Fruit fly (Drosophila melanogaster) whole organism, embryonic: ENCODE measurements around the gene CG13252.
A peak's percentile ranks its signal among the peaks of the same experiment; 100 is the strongest.

Experiments
- Antp ChIP-seq: fragments of 200-800 bp; sonication (Bioruptor generic); optimal IDR thresholded peaks from 3 replicates; lab custom pipeline; 2016; ENCODE audit warnings: missing biosample characterization, missing genetic modification characterization
- BEAF-32 ChIP-seq: fragments of 200-800 bp; sonication (Bioruptor generic); optimal IDR thresholded peaks from 3 replicates; lab custom pipeline; 2017; ENCODE audit warnings: missing biosample characterization, missing genetic modification characterization, mild to moderate bottlenecking, moderate library complexity, missing genetic modification reagents
- CG1024 ChIP-seq: fragments of 200-800 bp; sonication (Bioruptor generic); IDR thresholded peaks from 2 replicates; pipeline ENCODE4 v1.3.6; 2022; ENCODE audit warnings: missing biosample characterization, missing genetic modification characterization
- CG10959 ChIP-seq: fragments of 200-800 bp; sonication (Bioruptor generic); IDR thresholded peaks from 2 replicates; pipeline ENCODE4 v1.3.6; 2022; ENCODE audit warnings: missing biosample characterization, missing genetic modification characterization
- CG10979 ChIP-seq: fragments of 200-800 bp; sonication (Bioruptor generic); optimal IDR thresholded peaks from 2 replicates; lab custom pipeline; 2018; ENCODE audit warnings: missing biosample characterization, mild to moderate bottlenecking, missing genetic modification characterization, moderate library complexity
- CG11093 ChIP-seq: fragments of 200-800 bp; sonication (Bioruptor generic); IDR thresholded peaks from 3 replicates; pipeline ENCODE4 v1.3.6; 2022; ENCODE audit warnings: missing biosample characterization, missing genetic modification characterization
- CG11456 ChIP-seq: fragments of 200-800 bp; sonication (Bioruptor generic); IDR thresholded peaks from 3 replicates; pipeline ENCODE4 v1.3.6; 2022; ENCODE audit warnings: missing biosample characterization, missing genetic modification characterization
- CG12155 ChIP-seq: fragments of 200-800 bp; sonication (Bioruptor generic); optimal IDR thresholded peaks from 3 replicates; lab custom pipeline; 2016; ENCODE audit warnings: missing biosample characterization, missing genetic modification characterization
- CG14965 ChIP-seq: fragments of 200-800 bp; sonication (Bioruptor generic); optimal IDR thresholded peaks from 2 replicates; lab custom pipeline; 2016; ENCODE audit warnings: missing biosample characterization, missing genetic modification characterization, borderline replicate concordance
- CG1529 ChIP-seq: fragments of 200-800 bp; sonication (Bioruptor generic); optimal IDR thresholded peaks from 3 replicates; lab custom pipeline; 2018; ENCODE audit warnings: missing biosample characterization, missing genetic modification characterization
- CG16815 ChIP-seq: fragments of 200-800 bp; sonication (Bioruptor generic); optimal IDR thresholded peaks from 3 replicates; lab custom pipeline; 2017; ENCODE audit warnings: missing biosample characterization, mild to moderate bottlenecking, missing genetic modification characterization
- CG17385 ChIP-seq: fragments of 200-800 bp; sonication (Bioruptor generic); optimal IDR thresholded peaks from 3 replicates; lab custom pipeline; 2018; ENCODE audit warnings: missing biosample characterization, mild to moderate bottlenecking, missing genetic modification characterization
- CG2889 ChIP-seq: fragments of 200-800 bp; sonication (Bioruptor generic); IDR thresholded peaks from 3 replicates; pipeline ENCODE4 v1.3.6; 2022; ENCODE audit warnings: missing biosample characterization, missing genetic modification characterization
- CG32532 ChIP-seq: fragments of 200-800 bp; sonication (Bioruptor generic); IDR thresholded peaks from 2 replicates; pipeline ENCODE4 v1.3.6; 2022; ENCODE audit warnings: missing biosample characterization, missing genetic modification characterization
- CG4424 ChIP-seq: fragments of 200-800 bp; sonication (Bioruptor generic); optimal IDR thresholded peaks from 3 replicates; lab custom pipeline; 2016; ENCODE audit warnings: missing biosample characterization, missing genetic modification characterization
- CG4707 ChIP-seq: fragments of 200-800 bp; sonication (Bioruptor generic); optimal IDR thresholded peaks from 2 replicates; lab custom pipeline; 2018; ENCODE audit warnings: missing biosample characterization, mild to moderate bottlenecking, missing genetic modification characterization, moderate library complexity
- CG4854 ChIP-seq: fragments of 200-800 bp; sonication (Bioruptor generic); optimal IDR thresholded peaks from 2 replicates; lab custom pipeline; 2016; ENCODE audit warnings: missing biosample characterization, missing genetic modification characterization, inconsistent platforms
- CG6689 ChIP-seq: fragments of 200-800 bp; sonication (Bioruptor generic); IDR thresholded peaks from 2 replicates; pipeline ENCODE4 v1.3.6; 2022; ENCODE audit warnings: missing biosample characterization, missing genetic modification characterization
- CG8290 ChIP-seq, 3 experiments: fragments of 200-800 bp; sonication (Bioruptor generic); optimal IDR thresholded peaks; 2 replicates each; lab custom pipeline; 2016 to 2019; ENCODE audit warnings: missing biosample characterization in 3 of 3, missing genetic modification characterization in 3 of 3, mild to moderate bottlenecking in 2 of 3, moderate library complexity in 1 of 3
- CG9727 ChIP-seq: fragments of 200-800 bp; sonication (Bioruptor generic); optimal IDR thresholded peaks from 3 replicates; lab custom pipeline; 2017; ENCODE audit warnings: missing biosample characterization, mild to moderate bottlenecking, missing genetic modification characterization
- CTCF ChIP-seq: fragments of 200-800 bp; sonication (Bioruptor generic); optimal IDR thresholded peaks from 2 replicates; lab custom pipeline; 2017; ENCODE audit warnings: missing biosample characterization, mild to moderate bottlenecking, missing genetic modification characterization, moderate library complexity
- Drgx ChIP-seq: fragments of 200-800 bp; sonication (Bioruptor generic); IDR thresholded peaks from 2 replicates; pipeline ENCODE4 v1.3.6; 2022; ENCODE audit warnings: missing biosample characterization, missing genetic modification characterization
- Fer1 ChIP-seq: fragments of 200-800 bp; sonication (Bioruptor generic); optimal IDR thresholded peaks from 2 replicates; lab custom pipeline; 2017; ENCODE audit warnings: missing biosample characterization, mild to moderate bottlenecking, missing genetic modification characterization
- GATAe ChIP-seq: fragments of 200-800 bp; sonication (Bioruptor generic); conservative IDR thresholded peaks from 2 replicates; pipeline ENCODE4 v1.3.6; 2022; ENCODE audit warnings: missing biosample characterization, missing genetic modification characterization
- HHEX ChIP-seq: fragments of 200-800 bp; sonication (Bioruptor generic); optimal IDR thresholded peaks from 3 replicates; lab custom pipeline; 2017; ENCODE audit warnings: missing biosample characterization, mild to moderate bottlenecking, missing genetic modification characterization, missing genetic modification reagents
- Hmx ChIP-seq: fragments of 200-800 bp; sonication (Bioruptor generic); optimal IDR thresholded peaks from 2 replicates; lab custom pipeline; 2016; ENCODE audit warnings: missing biosample characterization, missing genetic modification characterization
- MBD-R2 ChIP-seq: fragments of 200-800 bp; sonication (Bioruptor generic); IDR thresholded peaks from 2 replicates; pipeline ENCODE4 v1.3.6; 2022; ENCODE audit warnings: missing biosample characterization, missing genetic modification characterization
- Mad ChIP-seq: fragments of 200-800 bp; sonication (Bioruptor generic); optimal IDR thresholded peaks from 2 replicates; lab custom pipeline; 2016; ENCODE audit warnings: missing biosample characterization, missing genetic modification characterization
- Mrtf ChIP-seq: fragments of 200-800 bp; sonication (Bioruptor generic); IDR thresholded peaks from 3 replicates; pipeline ENCODE4 v1.3.6; 2022; ENCODE audit warnings: missing biosample characterization, missing genetic modification characterization
- NC2β ChIP-seq: fragments of 200-800 bp; sonication (Bioruptor generic); optimal IDR thresholded peaks from 2 replicates; lab custom pipeline; 2016; ENCODE audit warnings: missing biosample characterization, missing genetic modification characterization
- Rfx ChIP-seq: fragments of 200-800 bp; sonication (Bioruptor generic); IDR thresholded peaks from 2 replicates; pipeline ENCODE4 v1.3.6; 2022; ENCODE audit warnings: missing biosample characterization, missing genetic modification characterization
- Sox100B ChIP-seq: fragments of 200-800 bp; sonication (Bioruptor generic); optimal IDR thresholded peaks from 3 replicates; lab custom pipeline; 2018; ENCODE audit warnings: missing biosample characterization, mild to moderate bottlenecking, missing genetic modification characterization
- Sry-β ChIP-seq: fragments of 200-800 bp; sonication (Bioruptor generic); optimal IDR thresholded peaks from 2 replicates; lab custom pipeline; 2018; ENCODE audit warnings: missing biosample characterization, mild to moderate bottlenecking, missing genetic modification characterization, moderate library complexity
- Xrp1 ChIP-seq: fragments of 200-800 bp; sonication (Bioruptor generic); IDR thresholded peaks from 2 replicates; pipeline ENCODE4 v1.3.6; 2022; ENCODE audit warnings: missing biosample characterization, missing genetic modification characterization
- aop ChIP-seq: fragments of 200-800 bp; sonication (Bioruptor generic); IDR thresholded peaks from 2 replicates; pipeline ENCODE4 v1.3.6; 2022; ENCODE audit warnings: missing biosample characterization, missing genetic modification characterization
- ash1 ChIP-seq: fragments of 200-800 bp; sonication (Bioruptor generic); optimal IDR thresholded peaks from 2 replicates; lab custom pipeline; 2018; ENCODE audit warnings: missing biosample characterization, mild to moderate bottlenecking, missing genetic modification characterization
- chif ChIP-seq, 2 experiments: fragments of 200-800 bp; sonication (Bioruptor generic); optimal IDR thresholded peaks; 3 replicates each; lab custom pipeline; 2016; ENCODE audit warnings: missing biosample characterization in 2 of 2, missing genetic modification characterization in 2 of 2
- dmrt99B ChIP-seq: fragments of 200-800 bp; sonication (Bioruptor generic); optimal IDR thresholded peaks from 2 replicates; lab custom pipeline; 2018; ENCODE audit warnings: missing biosample characterization, mild to moderate bottlenecking, missing genetic modification characterization, moderate library complexity
- dpn ChIP-seq, 2 experiments: fragments of 200-800 bp; sonication (Bioruptor generic); optimal IDR thresholded peaks; 3 replicates each; lab custom pipeline; 2016; ENCODE audit warnings: missing biosample characterization in 2 of 2, missing genetic modification characterization in 2 of 2
- fd64A ChIP-seq: fragments of 200-800 bp; sonication (Bioruptor generic); optimal IDR thresholded peaks from 3 replicates; lab custom pipeline; 2018; ENCODE audit warnings: missing biosample characterization, mild to moderate bottlenecking, missing genetic modification characterization
- gcm2 ChIP-seq: fragments of 200-800 bp; sonication (Bioruptor generic); optimal IDR thresholded peaks from 2 replicates; lab custom pipeline; 2016; ENCODE audit warnings: missing biosample characterization, missing genetic modification characterization
- hkb ChIP-seq, 2 experiments: fragments of 200-800 bp in 1 of 2; fragments of >200 bp in 1 of 2; sonication (Bioruptor generic) in 1 of 2; IDR thresholded peaks in 1 of 2; optimal IDR thresholded peaks in 1 of 2; 2 replicates each; pipeline versions ENCODE4 v1.3.6 to Lab custom; 2017 to 2022; ENCODE audit warnings: missing biosample characterization in 1 of 2, missing genetic modification characterization in 1 of 2
- nau ChIP-seq: fragments of 200-800 bp; sonication (Bioruptor generic); optimal IDR thresholded peaks from 3 replicates; lab custom pipeline; 2017; ENCODE audit warnings: missing biosample characterization, mild to moderate bottlenecking, missing genetic modification characterization, missing genetic modification reagents
- nom ChIP-seq: fragments of 200-800 bp; sonication (Bioruptor generic); optimal IDR thresholded peaks from 2 replicates; lab custom pipeline; 2017; ENCODE audit warnings: missing biosample characterization, missing genetic modification characterization, mild to moderate bottlenecking, moderate library complexity, missing genetic modification reagents
- phol ChIP-seq: fragments of 200-800 bp; sonication (Bioruptor generic); optimal IDR thresholded peaks from 3 replicates; lab custom pipeline; 2018; ENCODE audit warnings: missing biosample characterization, mild to moderate bottlenecking, missing genetic modification characterization, moderate library complexity
- ranshi ChIP-seq: fragments of 200-800 bp; sonication (Bioruptor generic); IDR thresholded peaks from 2 replicates; pipeline ENCODE4 v1.3.6; 2022; ENCODE audit warnings: missing biosample characterization, missing genetic modification characterization
- sc ChIP-seq, 3 experiments: fragments of >200 bp in 2 of 3; fragments of 200-800 bp in 1 of 3; sonication (Bioruptor generic) in 1 of 3; optimal IDR thresholded peaks; 2 replicates in 2 of 3; 3 replicates in 1 of 3; lab custom pipeline; 2017; ENCODE audit warnings: mild to moderate bottlenecking in 1 of 3, missing biosample characterization in 1 of 3, missing genetic modification characterization in 1 of 3, missing genetic modification reagents in 1 of 3
- tna ChIP-seq: fragments of 200-800 bp; sonication (Bioruptor generic); IDR thresholded peaks from 2 replicates; pipeline ENCODE4 v1.3.6; 2022; ENCODE audit warnings: missing biosample characterization, missing genetic modification characterization; ENCODE audit not compliant: partially characterized antibody
- trem ChIP-seq: fragments of 200-800 bp; optimal IDR thresholded peaks from 3 replicates; lab custom pipeline; 2019; ENCODE audit warnings: missing biosample characterization, mild to moderate bottlenecking, missing genetic modification characterization, moderate library complexity

CG13252 gene

dm6 chr3L:20785742-20786427 is 55.5 kb downstream of the CG13252 start, which contains the start of gene Pcif1 (continued):
- TF ChIP-seq CG10959 (GFP tag; lab: Robert Waterston, UW) (no peak), trem (peak; percentile 67), fd64A (GFP tag; lab: Kevin White, UChicago) (no peak), aop (GFP tag; lab: Robert Waterston, UW) (no peak), Mrtf (GFP tag; lab: Robert Waterston, UW) (no peak), CG4424 (GFP tag; lab: Kevin White, UChicago) (peak; percentile 26), CG4854 (GFP tag; lab: Kevin White, UChicago) (peak; percentile 22), nau (no peak), GATAe (GFP tag; lab: Robert Waterston, UW) (no peak), CG2889 (GFP tag; lab: Robert Waterston, UW) (no peak), CG11456 (GFP tag; lab: Robert Waterston, UW) (no peak), CG8290 (GFP tag; optimal IDR thresholded peaks at IDR 0.05; lab: Kevin White, UChicago) (no peak), CG8290 (tag; optimal IDR thresholded peaks at IDR 0.05; lab: Kevin White, UChicago) (peak in 1 of 2 experiments; percentile 48), BEAF-32 (GFP tag; lab: Kevin White, UChicago) (peak; percentile 98), CG17385 (GFP tag; lab: Kevin White, UChicago) (no peak), CG16815 (GFP tag; lab: Kevin White, UChicago) (no peak), CG11093 (GFP tag; lab: Robert Waterston, UW) (no peak), CG32532 (GFP tag; lab: Robert Waterston, UW) (peak; percentile 16; the same call in 1 of the 2 replicates), CG1024 (GFP tag; lab: Robert Waterston, UW) (no peak), CG9727 (GFP tag; lab: Kevin White, UChicago) (no peak), dpn (GFP tag; optimal IDR thresholded peaks at IDR 0.05; lab: Kevin White, UChicago) (peak in 1 of 2 experiments; percentile 5), MBD-R2 (peak; percentile 66), Xrp1 (GFP tag; lab: Robert Waterston, UW) (peak; percentile 18; the same call in 1 of the 2 replicates), ranshi (no peak), Sox100B (GFP tag; lab: Kevin White, UChicago) (peak; percentile 3), Drgx (GFP tag; lab: Robert Waterston, UW) (no peak), Fer1 (GFP tag; lab: Kevin White, UChicago) (no peak), nom (GFP tag; lab: Kevin White, UChicago) (peak; percentile 39), CG1529 (GFP tag; lab: Kevin White, UChicago) (no peak), Antp (GFP tag; lab: Kevin White, UChicago) (no peak), ash1 (GFP tag; lab: Kevin White, UChicago) (no peak), hkb (optimal IDR thresholded peaks at IDR 0.05; lab: Kevin White, UChicago) (no peak), hkb (GFP tag; IDR thresholded peaks at IDR 0.05; lab: Robert Waterston, UW) (no peak), CG10979 (tag; lab: Kevin White, UChicago) (peak; percentile 6), NC2β (GFP tag; lab: Kevin White, UChicago) (no peak), Sry-β (peak; percentile 39), CG12155 (GFP tag; lab: Kevin White, UChicago) (no peak), Hmx (no peak), Mad (GFP tag; lab: Kevin White, UChicago) (peak; percentile 12), HHEX (GFP tag; lab: Kevin White, UChicago) (no peak), chif (GFP tag; optimal IDR thresholded peaks at IDR 0.05; lab: Kevin White, UChicago) (no peak), dmrt99B (tag; lab: Kevin White, UChicago) (no peak), gcm2 (GFP tag; lab: Kevin White, UChicago) (no peak), tna (GFP tag; lab: Robert Waterston, UW) (peak; percentile 99), CG4707 (GFP tag; lab: Kevin White, UChicago) (no peak), phol (tag; lab: Kevin White, UChicago) (peak; percentile 35), CG6689 (GFP tag; lab: Robert Waterston, UW) (no peak), CTCF (GFP tag; lab: Kevin White, UChicago) (peak; percentile 31), CG14965 (no peak), Rfx (GFP tag; lab: Robert Waterston, UW) (peak; percentile 54), sc (optimal IDR thresholded peaks at IDR 0.05; lab: Kevin White, UChicago) (no peak), sc (GFP tag; optimal IDR thresholded peaks at IDR 0.05; lab: Kevin White, UChicago) (no peak)
